Worm (Caenorhabditis elegans) whole organism, L1 larva: ENCODE data around the gene srd-20.
A peak's percentile ranks its signal among the peaks of the same experiment; 100 is the strongest.

Experiments
- C16A3.4 ChIP-seq: fragments of 150-350 bp; optimal IDR thresholded peaks from 2 replicates; lab custom pipeline; 2014; ENCODE audit warnings: missing biosample characterization, missing genetic modification characterization
- C34B4.2 ChIP-seq: sonication (generic microtip); optimal IDR thresholded peaks from 2 replicates; lab custom pipeline; 2017; ENCODE audit warnings: mild to moderate bottlenecking, missing genetic modification characterization, missing compliant biosample characterization
- aha-1 ChIP-seq: fragments of 150-350 bp; optimal IDR thresholded peaks from 2 replicates; lab custom pipeline; 2014; ENCODE audit warnings: missing biosample characterization, missing genetic modification characterization
- ama-1 ChIP-seq: fragments of 150-350 bp; optimal IDR thresholded peaks from 2 replicates; lab custom pipeline; 2014
- ceh-63 ChIP-seq: fragments of 200-800 bp; sonication (Bioruptor generic); optimal IDR thresholded peaks from 2 replicates; lab custom pipeline; 2018; ENCODE audit warnings: mild to moderate bottlenecking, missing genetic modification characterization, missing compliant biosample characterization
- ceh-8 ChIP-seq: fragments of 200-800 bp; sonication (Bioruptor generic); optimal IDR thresholded peaks from 2 replicates; lab custom pipeline; 2018; ENCODE audit warnings: mild to moderate bottlenecking, missing genetic modification characterization, moderate library complexity, missing compliant biosample characterization
- ceh-88 ChIP-seq: fragments of 200-800 bp; sonication (Bioruptor generic); IDR thresholded peaks from 2 replicates; pipeline ENCODE4 v1.3.6; 2022; ENCODE audit warnings: missing genetic modification characterization, missing compliant biosample characterization
- ces-1 ChIP-seq: fragments of 150-350 bp; optimal IDR thresholded peaks from 2 replicates; lab custom pipeline; 2014; ENCODE audit warnings: missing biosample characterization, missing genetic modification reagents, missing genetic modification characterization
- efl-1 ChIP-seq, 4 experiments: fragments of 150-350 bp; optimal IDR thresholded peaks in 3 of 4; peaks in 1 of 4; 1 replicate in 1 of 4; 2 replicates in 3 of 4; lab custom pipeline; 2014; ENCODE audit warnings: missing biosample characterization in 2 of 4, missing genetic modification characterization in 2 of 4, missing genetic modification reagents in 2 of 4
- egl-27 ChIP-seq, 2 experiments: fragments of 150-350 bp in 1 of 2; sonication (generic microtip); optimal IDR thresholded peaks; 3 replicates each; lab custom pipeline; 2017 to 2018; ENCODE audit warnings: missing biosample characterization in 2 of 2, missing genetic modification characterization in 2 of 2, missing genetic modification reagents in 2 of 2
- elt-3 ChIP-seq, 6 experiments: fragments of 150-350 bp in 1 of 6; sonication (generic microtip); optimal IDR thresholded peaks; 2 replicates each; lab custom pipeline; 2017 to 2018; ENCODE audit warnings: missing biosample characterization in 6 of 6, missing genetic modification characterization in 6 of 6, inconsistent platforms in 1 of 6
- fkh-10 ChIP-seq: sonication (generic microtip); optimal IDR thresholded peaks from 2 replicates; lab custom pipeline; 2017; ENCODE audit warnings: missing biosample characterization, missing genetic modification reagents, missing genetic modification characterization
- fkh-8 ChIP-seq: sonication (generic microtip); optimal IDR thresholded peaks from 2 replicates; lab custom pipeline; 2016; ENCODE audit warnings: mild to moderate bottlenecking, missing genetic modification characterization, missing compliant biosample characterization
- fos-1 ChIP-seq: fragments of 150-350 bp; optimal IDR thresholded peaks from 2 replicates; lab custom pipeline; 2014; ENCODE audit warnings: missing biosample characterization, missing genetic modification characterization
- hlh-17 ChIP-seq: fragments of 200-800 bp; sonication (Bioruptor generic); optimal IDR thresholded peaks from 2 replicates; lab custom pipeline; 2018; ENCODE audit warnings: missing genetic modification characterization, mild to moderate bottlenecking, missing compliant biosample characterization, moderate library complexity, borderline replicate concordance
- jun-1 ChIP-seq: fragments of 150-350 bp; optimal IDR thresholded peaks from 2 replicates; lab custom pipeline; 2014; ENCODE audit warnings: missing biosample characterization, missing genetic modification reagents, missing genetic modification characterization
- lin-35 ChIP-seq, 2 experiments: fragments of 150-350 bp; optimal IDR thresholded peaks; 2 replicates each; lab custom pipeline; 2014; ENCODE audit warnings: missing biosample characterization in 2 of 2, missing genetic modification characterization in 2 of 2, missing genetic modification reagents in 2 of 2
- lin-39 ChIP-seq: fragments of 150-350 bp; optimal IDR thresholded peaks from 2 replicates; lab custom pipeline; 2014; ENCODE audit warnings: missing biosample characterization, missing genetic modification reagents, missing genetic modification characterization
- mab-9 ChIP-seq: fragments of 200-800 bp; sonication (Bioruptor generic); IDR thresholded peaks from 2 replicates; pipeline ENCODE4 v1.3.6; 2022; ENCODE audit warnings: missing genetic modification reagents, missing genetic modification characterization, missing compliant biosample characterization
- nhr-12 ChIP-seq: sonication (generic microtip); optimal IDR thresholded peaks from 2 replicates; lab custom pipeline; 2017; ENCODE audit warnings: missing biosample characterization, missing genetic modification characterization
- nhr-19 ChIP-seq: fragments of 200-800 bp; sonication (Bioruptor generic); conservative IDR thresholded peaks from 2 replicates; pipeline ENCODE4 v1.3.6; 2022; ENCODE audit warnings: missing genetic modification characterization, missing compliant biosample characterization
- nhr-71 ChIP-seq: sonication (generic microtip); optimal IDR thresholded peaks from 2 replicates; lab custom pipeline; 2016; ENCODE audit warnings: mild to moderate bottlenecking, missing genetic modification characterization, moderate library complexity, missing compliant biosample characterization
- nhr-77 ChIP-seq: fragments of 150-350 bp; optimal IDR thresholded peaks from 2 replicates; lab custom pipeline; 2014; ENCODE audit warnings: missing biosample characterization, missing genetic modification characterization
- nhr-85 ChIP-seq: sonication (generic microtip); peaks from one replicate; lab custom pipeline; 2016; ENCODE audit warnings: missing genetic modification characterization, inconsistent platforms, missing compliant biosample characterization
- pag-3 ChIP-seq: sonication (generic microtip); optimal IDR thresholded peaks from 2 replicates; lab custom pipeline; 2017; ENCODE audit warnings: missing genetic modification characterization, mild to moderate bottlenecking, missing compliant biosample characterization, antibody characterized with exemption, borderline replicate concordance; ENCODE audit not compliant: insufficient read depth
- pqm-1 ChIP-seq: sonication (generic microtip); optimal IDR thresholded peaks from 3 replicates; lab custom pipeline; 2017; ENCODE audit warnings: missing biosample characterization, missing genetic modification characterization
- rnt-1 ChIP-seq: sonication (generic microtip); optimal IDR thresholded peaks from 2 replicates; lab custom pipeline; 2016; ENCODE audit warnings: mild to moderate bottlenecking, missing genetic modification characterization, moderate library complexity, missing compliant biosample characterization
- snu-23 ChIP-seq: sonication (generic microtip); optimal IDR thresholded peaks from 2 replicates; lab custom pipeline; 2016; ENCODE audit warnings: missing genetic modification characterization, missing compliant biosample characterization
- sptf-1 ChIP-seq: fragments of 150-350 bp; optimal IDR thresholded peaks from 2 replicates; lab custom pipeline; 2014; ENCODE audit warnings: missing biosample characterization, missing genetic modification characterization
- unc-62 ChIP-seq: fragments of 150-350 bp; optimal IDR thresholded peaks from 2 replicates; lab custom pipeline; 2014; ENCODE audit warnings: missing biosample characterization, missing genetic modification reagents, missing genetic modification characterization
- unc-86 ChIP-seq: sonication (generic microtip); optimal IDR thresholded peaks from 2 replicates; lab custom pipeline; 2016; ENCODE audit warnings: missing genetic modification characterization, missing compliant biosample characterization
- vab-15 ChIP-seq: sonication (generic microtip); optimal IDR thresholded peaks from 2 replicates; lab custom pipeline; 2017; ENCODE audit warnings: missing genotype, mild to moderate bottlenecking, missing genetic modification characterization, missing compliant biosample characterization
- zag-1 ChIP-seq: fragments of 150-350 bp; optimal IDR thresholded peaks from 2 replicates; lab custom pipeline; 2014; ENCODE audit warnings: missing biosample characterization, missing genetic modification characterization

The srd-20 gene

ce11 chrV:6055289-6055688 lies at the start of gene srd-20:
srd-20 (plus strand) TSS chrV:6055589.
- TF ChIP-seq pqm-1 (no peak), nhr-77 (tag; lab: Kevin White, UChicago) (no peak), mab-9 (GFP tag; lab: Robert Waterston, UW) (no peak), unc-86 (tag; lab: Kevin White, UChicago) (no peak), ceh-8 (GFP tag; lab: Kevin White, UChicago) (no peak), rnt-1 (tag; lab: Kevin White, UChicago) (no peak), ceh-63 (no peak), egl-27 (tag; optimal IDR thresholded peaks at IDR 0.05; lab: Kevin White, UChicago) (no peak), pag-3 (no peak), jun-1 (no peak), lin-39 (tag; lab: Kevin White, UChicago) (no peak), unc-62 (GFP tag; lab: Kevin White, UChicago) (no peak)
- TF ChIP-seq, all 84 proteins: peak for 0

- no peak for TF ChIP-seq aha-1 (tag; lab: Kevin White, UChicago)
- no peak for TF ChIP-seq pqm-1
- TF ChIP-seq efl-1 (optimal IDR thresholded peaks at IDR 0.05; lab: Kevin White, UChicago), result no peak
- TF ChIP-seq efl-1 (GFP tag; optimal IDR thresholded peaks at IDR 0.05 in 1 of 2; lab: Kevin White, UChicago), result peak in 1 of 2 experiments; percentile 0
- no peak for TF ChIP-seq elt-3 (tag; optimal IDR thresholded peaks at IDR 0.05; lab: Kevin White, UChicago)
Observed at ce11 chrV:6007927-6008326, 47.5 kb upstream of the srd-20 start.

ce11 chrV:6010642-6011041 lies 44.7 kb upstream of the srd-20 start:
- TF ChIP-seq unc-86 (tag; lab: Kevin White, UChicago) (no peak), jun-1 (no peak), C34B4.2 (no peak), nhr-77 (tag; lab: Kevin White, UChicago) (no peak), lin-35 (GFP tag; optimal IDR thresholded peaks at IDR 0.05; lab: Kevin White, UChicago) (no peak), ama-1 (lab: Kevin White, UChicago) (no peak), nhr-71 (tag; lab: Kevin White, UChicago) (no peak), hlh-17 (GFP tag; lab: Kevin White, UChicago) (no peak), nhr-85 (tag; lab: Kevin White, UChicago) (no peak), ceh-88 (no peak), sptf-1 (tag; lab: Kevin White, UChicago) (no peak), fkh-8 (no peak), nhr-12 (no peak), fkh-10 (no peak), fos-1 (tag; lab: Kevin White, UChicago) (no peak), vab-15 (tag; lab: Kevin White, UChicago) (no peak), C16A3.4 (tag; lab: Kevin White, UChicago) (no peak), nhr-19 (GFP tag; lab: Robert Waterston, UW) (no peak), zag-1 (tag; lab: Kevin White, UChicago) (no peak)

ce11 chrV:6012401-6012800 lies 43.0 kb upstream of the srd-20 start:
- no peak for TF ChIP-seq efl-1 (optimal IDR thresholded peaks at IDR 0.05; lab: Kevin White, UChicago)
- peak in 1 of 2 experiments; percentile 13 for TF ChIP-seq efl-1 (GFP tag; optimal IDR thresholded peaks at IDR 0.05 in 1 of 2; lab: Kevin White, UChicago)
- TF ChIP-seq ces-1 (GFP tag; lab: Kevin White, UChicago), result no peak
- TF ChIP-seq, all 84 proteins: peak for 1

DNA sequence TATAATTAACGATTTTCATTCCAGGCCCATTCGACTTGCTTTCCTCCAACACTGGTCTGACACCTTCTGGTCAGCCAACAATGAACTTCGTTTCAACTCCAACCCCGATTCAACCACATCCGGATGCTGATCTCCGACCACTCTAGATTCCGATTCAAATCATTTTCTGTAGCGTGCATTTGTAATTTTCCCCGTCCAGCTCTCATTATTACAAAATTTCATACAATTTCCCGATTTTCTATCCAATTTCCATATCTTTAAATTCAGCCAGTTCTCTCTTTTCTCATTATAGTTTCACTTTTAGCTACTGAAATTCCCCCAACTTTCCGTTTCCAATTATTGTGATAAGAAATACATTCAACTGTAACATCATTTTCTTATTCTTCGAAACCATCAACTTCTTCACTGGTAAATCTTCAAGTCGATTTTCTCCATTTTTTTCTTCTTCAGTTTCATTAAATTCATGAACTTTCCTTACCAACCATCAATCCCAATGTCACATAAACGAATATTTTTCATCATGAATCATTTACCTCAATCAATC lies 39.8 kb upstream of the srd-20 start:
- TF ChIP-seq snu-23 (GFP tag; lab: Kevin White, UChicago), result no peak
- no peak for TF ChIP-seq efl-1 (optimal IDR thresholded peaks at IDR 0.05; lab: Kevin White, UChicago)
- peak in 1 of 2 experiments; percentile 60 for TF ChIP-seq efl-1 (GFP tag; optimal IDR thresholded peaks at IDR 0.05 in 1 of 2; lab: Kevin White, UChicago)
